Worm (Caenorhabditis elegans) whole organism, L1 larva: Measurements from ENCODE around the gene C27B7.6.

Source experiments
- aha-1 ChIP-seq: fragments of 150-350 bp; optimal IDR thresholded peaks from 2 replicates; lab custom pipeline; 2014; ENCODE audit warnings: missing biosample characterization, missing genetic modification characterization
- ama-1 ChIP-seq: fragments of 150-350 bp; optimal IDR thresholded peaks from 2 replicates; lab custom pipeline; 2014
- dsc-1 ChIP-seq: sonication (generic microtip); optimal IDR thresholded peaks from 2 replicates; lab custom pipeline; 2016; ENCODE audit warnings: mild to moderate bottlenecking, missing genetic modification characterization, missing compliant biosample characterization
- fos-1 ChIP-seq: fragments of 150-350 bp; optimal IDR thresholded peaks from 2 replicates; lab custom pipeline; 2014; ENCODE audit warnings: missing biosample characterization, missing genetic modification characterization
- hlh-17 ChIP-seq: fragments of 200-800 bp; sonication (Bioruptor generic); optimal IDR thresholded peaks from 2 replicates; lab custom pipeline; 2018; ENCODE audit warnings: missing genetic modification characterization, mild to moderate bottlenecking, missing compliant biosample characterization, moderate library complexity, borderline replicate concordance
- lin-14 ChIP-seq: fragments of 200-800 bp; sonication (Bioruptor generic); optimal IDR thresholded peaks from 2 replicates; lab custom pipeline; 2018; ENCODE audit warnings: mild to moderate bottlenecking, missing genetic modification characterization, moderate library complexity, missing compliant biosample characterization
- lin-15B ChIP-seq: fragments of 150-350 bp; sonication (generic microtip); optimal IDR thresholded peaks from 3 replicates; lab custom pipeline; 2014; ENCODE audit warnings: missing biosample characterization, missing genetic modification characterization
- nhr-28 ChIP-seq: fragments of 150-350 bp; optimal IDR thresholded peaks from 2 replicates; lab custom pipeline; 2014; ENCODE audit warnings: missing biosample characterization, missing genetic modification characterization
- nhr-76 ChIP-seq: sonication (generic microtip); optimal IDR thresholded peaks from 2 replicates; lab custom pipeline; 2017; ENCODE audit warnings: missing biosample characterization, missing genetic modification characterization
- nhr-77 ChIP-seq: fragments of 150-350 bp; optimal IDR thresholded peaks from 2 replicates; lab custom pipeline; 2014; ENCODE audit warnings: missing biosample characterization, missing genetic modification characterization
- skn-1 ChIP-seq: fragments of 150-350 bp; optimal IDR thresholded peaks from 2 replicates; lab custom pipeline; 2014; ENCODE audit warnings: missing biosample characterization, missing genetic modification characterization
- snu-23 ChIP-seq: sonication (generic microtip); optimal IDR thresholded peaks from 2 replicates; lab custom pipeline; 2016; ENCODE audit warnings: missing genetic modification characterization, missing compliant biosample characterization
- unc-86 ChIP-seq: sonication (generic microtip); optimal IDR thresholded peaks from 2 replicates; lab custom pipeline; 2016; ENCODE audit warnings: missing genetic modification characterization, missing compliant biosample characterization

- no peak for TF ChIP-seq unc-86
- TF ChIP-seq skn-1 = no peak
- no peak for TF ChIP-seq hlh-17 (GFP tag; lab: Kevin White, UChicago)
- TF ChIP-seq lin-14 (GFP tag; lab: Kevin White, UChicago) = no peak
- no peak for TF ChIP-seq snu-23
- no peak for TF ChIP-seq nhr-77 (tag; lab: Kevin White, UChicago)
- no peak for TF ChIP-seq aha-1 (tag; lab: Kevin White, UChicago)
- TF ChIP-seq ama-1 (lab: Kevin White, UChicago) = no peak
- TF ChIP-seq nhr-76 (tag; lab: Kevin White, UChicago) = no peak
- TF ChIP-seq fos-1 (tag; lab: Kevin White, UChicago) = no peak
- TF ChIP-seq nhr-28 (tag; lab: Kevin White, UChicago) = no peak
- no peak for TF ChIP-seq lin-15B (tag; lab: Kevin White, UChicago)
- no peak for TF ChIP-seq dsc-1 (tag; lab: Kevin White, UChicago)
Measured at ce11 chrIV:8881181-8881580, 25.0 kb downstream of the C27B7.6 start, which contains the start of gene C09G9.8.
